Fruit fly (Drosophila melanogaster) whole organism, embryonic: Measurements from ENCODE around the gene Rgl.
A peak's percentile ranks its signal among the peaks of the same experiment; 100 is the strongest.

ENCODE experiments used
- Adf1 ChIP-seq: fragments of 200-800 bp; sonication (Bioruptor generic); IDR thresholded peaks from 2 replicates; pipeline ENCODE4 v1.3.6; 2022; ENCODE audit warnings: missing biosample characterization, missing genetic modification characterization
- Atf-2 ChIP-seq: fragments of 200-800 bp; sonication (Bioruptor generic); optimal IDR thresholded peaks from 2 replicates; lab custom pipeline; 2016; ENCODE audit warnings: missing biosample characterization, missing genetic modification characterization
- Atf6 ChIP-seq: fragments of 200-800 bp; sonication (Bioruptor generic); IDR thresholded peaks from 2 replicates; pipeline ENCODE4 v1.3.6; 2022; ENCODE audit warnings: missing biosample characterization, missing genetic modification characterization
- Blimp-1 ChIP-seq: fragments of 200-800 bp; sonication (Bioruptor generic); optimal IDR thresholded peaks from 3 replicates; lab custom pipeline; 2018; ENCODE audit warnings: missing biosample characterization, missing genetic modification characterization, mild to moderate bottlenecking, moderate library complexity, missing genetic modification reagents
- CG10431 ChIP-seq: fragments of 200-800 bp; sonication (Bioruptor generic); optimal IDR thresholded peaks from 3 replicates; lab custom pipeline; 2018; ENCODE audit warnings: missing biosample characterization, mild to moderate bottlenecking, missing genetic modification characterization
- CG10462 ChIP-seq: fragments of 200-800 bp; sonication (Bioruptor generic); optimal IDR thresholded peaks from 2 replicates; lab custom pipeline; 2016; ENCODE audit warnings: missing biosample characterization, missing genetic modification characterization
- CG12769 ChIP-seq: fragments of 200-800 bp; sonication (Bioruptor generic); optimal IDR thresholded peaks from 2 replicates; lab custom pipeline; 2019; ENCODE audit warnings: missing biosample characterization, mild to moderate bottlenecking, missing genetic modification characterization, moderate library complexity
- CG13424 ChIP-seq: fragments of 200-800 bp; sonication (Bioruptor generic); optimal IDR thresholded peaks from 2 replicates; lab custom pipeline; 2019; ENCODE audit warnings: missing biosample characterization, mild to moderate bottlenecking, missing genetic modification characterization, moderate library complexity
- CG15601 ChIP-seq: fragments of 200-800 bp; sonication (Bioruptor generic); optimal IDR thresholded peaks from 3 replicates; lab custom pipeline; 2019; ENCODE audit warnings: missing biosample characterization, mild to moderate bottlenecking, missing genetic modification characterization, moderate library complexity
- CG15696 ChIP-seq: fragments of 200-800 bp; sonication (Bioruptor generic); optimal IDR thresholded peaks from 2 replicates; lab custom pipeline; 2019; ENCODE audit warnings: missing biosample characterization, mild to moderate bottlenecking, missing genetic modification characterization, moderate library complexity
- CG1602 ChIP-seq: fragments of 200-800 bp; sonication (Bioruptor generic); optimal IDR thresholded peaks from 3 replicates; lab custom pipeline; 2016; ENCODE audit warnings: missing biosample characterization, missing genetic modification characterization
- CG16815 ChIP-seq: fragments of 200-800 bp; sonication (Bioruptor generic); optimal IDR thresholded peaks from 3 replicates; lab custom pipeline; 2017; ENCODE audit warnings: missing biosample characterization, mild to moderate bottlenecking, missing genetic modification characterization
- CG17328 ChIP-seq: fragments of 200-800 bp; sonication (Bioruptor generic); IDR thresholded peaks from 2 replicates; pipeline ENCODE4 v1.3.6; 2022; ENCODE audit warnings: missing biosample characterization, missing genetic modification characterization
- CG17361 ChIP-seq: fragments of 200-800 bp; sonication (Bioruptor generic); IDR thresholded peaks from 3 replicates; pipeline ENCODE4 v1.3.6; 2022; ENCODE audit warnings: missing biosample characterization, missing genetic modification characterization
- CG17912 ChIP-seq: fragments of 200-800 bp; sonication (Bioruptor generic); optimal IDR thresholded peaks from 2 replicates; lab custom pipeline; 2018; ENCODE audit warnings: missing biosample characterization, mild to moderate bottlenecking, missing genetic modification characterization
- CG1832 ChIP-seq: fragments of 200-800 bp; sonication (Bioruptor generic); optimal IDR thresholded peaks from 2 replicates; lab custom pipeline; 2017; ENCODE audit warnings: missing biosample characterization, mild to moderate bottlenecking, missing genetic modification characterization, inconsistent platforms
- CG31365 ChIP-seq: fragments of 200-800 bp; sonication (Bioruptor generic); optimal IDR thresholded peaks from 2 replicates; lab custom pipeline; 2018; ENCODE audit warnings: missing biosample characterization, mild to moderate bottlenecking, missing genetic modification characterization
- CG33213 ChIP-seq: fragments of 200-800 bp; sonication (Bioruptor generic); optimal IDR thresholded peaks from 3 replicates; lab custom pipeline; 2016; ENCODE audit warnings: missing biosample characterization, missing genetic modification characterization
- CG34224 ChIP-seq: fragments of 200-800 bp; sonication (Bioruptor generic); IDR thresholded peaks from 3 replicates; pipeline ENCODE4 v1.3.6; 2022; ENCODE audit warnings: missing biosample characterization, missing genetic modification characterization; ENCODE audit not compliant: partially characterized antibody
- CG34422 ChIP-seq: fragments of 200-800 bp; sonication (Bioruptor generic); IDR thresholded peaks from 3 replicates; pipeline ENCODE4 v1.3.6; 2022; ENCODE audit warnings: missing biosample characterization, missing genetic modification characterization
- CG3838 ChIP-seq: fragments of 200-800 bp; sonication (Bioruptor generic); optimal IDR thresholded peaks from 3 replicates; lab custom pipeline; 2016; ENCODE audit warnings: missing biosample characterization, missing genetic modification characterization
- CG43689 ChIP-seq: fragments of 200-800 bp; sonication (Bioruptor generic); IDR thresholded peaks from 2 replicates; pipeline ENCODE4 v1.3.6; 2022; ENCODE audit warnings: missing biosample characterization, missing genetic modification characterization
- CG6175 ChIP-seq: fragments of 200-800 bp; sonication (Bioruptor generic); IDR thresholded peaks from 3 replicates; pipeline ENCODE4 v1.3.6; 2022; ENCODE audit warnings: missing biosample characterization, missing genetic modification characterization
- CG6254 ChIP-seq: fragments of 200-800 bp; sonication (Bioruptor generic); optimal IDR thresholded peaks from 3 replicates; lab custom pipeline; 2017; ENCODE audit warnings: mild to moderate bottlenecking, missing biosample characterization, missing genetic modification reagents, missing genetic modification characterization
- CG7372 ChIP-seq: fragments of 200-800 bp; sonication (Bioruptor generic); IDR thresholded peaks from 2 replicates; pipeline ENCODE4 v1.3.6; 2022; ENCODE audit warnings: missing biosample characterization, missing genetic modification characterization
- CTCF ChIP-seq: fragments of 200-800 bp; sonication (Bioruptor generic); optimal IDR thresholded peaks from 2 replicates; lab custom pipeline; 2017; ENCODE audit warnings: missing biosample characterization, mild to moderate bottlenecking, missing genetic modification characterization, moderate library complexity
- Dll ChIP-seq: fragments of 200-800 bp; sonication (Bioruptor generic); IDR thresholded peaks from 4 replicates; pipeline ENCODE4 v1.3.6; 2022; ENCODE audit warnings: missing biosample characterization, missing genetic modification characterization; ENCODE audit not compliant: partially characterized antibody
- HHEX ChIP-seq: fragments of 200-800 bp; sonication (Bioruptor generic); optimal IDR thresholded peaks from 3 replicates; lab custom pipeline; 2017; ENCODE audit warnings: missing biosample characterization, mild to moderate bottlenecking, missing genetic modification characterization, missing genetic modification reagents
- HLH3B ChIP-seq: fragments of 200-800 bp; sonication (Bioruptor generic); IDR thresholded peaks from 2 replicates; pipeline ENCODE4 v1.3.6; 2022; ENCODE audit warnings: missing biosample characterization, missing genetic modification characterization
- Jarid2 ChIP-seq: fragments of 200-800 bp; sonication (Bioruptor generic); optimal IDR thresholded peaks from 3 replicates; lab custom pipeline; 2017; ENCODE audit warnings: mild to moderate bottlenecking, missing biosample characterization, missing genetic modification reagents, missing genetic modification characterization
- Neu2 ChIP-seq: fragments of 200-800 bp; sonication (Bioruptor generic); optimal IDR thresholded peaks from 3 replicates; lab custom pipeline; 2016; ENCODE audit warnings: missing biosample characterization, missing genetic modification characterization, borderline replicate concordance
- Ptx1 ChIP-seq: fragments of 200-800 bp; sonication (Bioruptor generic); IDR thresholded peaks from 2 replicates; pipeline ENCODE4 v1.3.6; 2022; ENCODE audit warnings: missing biosample characterization, missing genetic modification characterization
- Six4 ChIP-seq: fragments of 200-800 bp; sonication (Bioruptor generic); optimal IDR thresholded peaks from 2 replicates; lab custom pipeline; 2016; ENCODE audit warnings: missing biosample characterization, missing genetic modification characterization
- Sox100B ChIP-seq: fragments of 200-800 bp; sonication (Bioruptor generic); optimal IDR thresholded peaks from 3 replicates; lab custom pipeline; 2018; ENCODE audit warnings: missing biosample characterization, mild to moderate bottlenecking, missing genetic modification characterization
- Sox102F ChIP-seq: fragments of 200-800 bp; sonication (Bioruptor generic); optimal IDR thresholded peaks from 2 replicates; lab custom pipeline; 2018; ENCODE audit warnings: missing biosample characterization, mild to moderate bottlenecking, missing genetic modification characterization, moderate library complexity
- Taf1 ChIP-seq: fragments of 200-800 bp; sonication (Bioruptor generic); IDR thresholded peaks from 2 replicates; pipeline ENCODE4 v1.3.6; 2022; ENCODE audit warnings: missing biosample characterization, missing genetic modification characterization
- Tbp ChIP-seq: fragments of >200 bp; optimal IDR thresholded peaks from 2 replicates; lab custom pipeline; 2018; ENCODE audit warnings: missing biosample characterization, missing genetic modification characterization
- bcd ChIP-seq: fragments of 200-800 bp; sonication (Bioruptor generic); optimal IDR thresholded peaks from 2 replicates; lab custom pipeline; 2017; ENCODE audit warnings: missing biosample characterization, mild to moderate bottlenecking, missing genetic modification characterization
- chinmo ChIP-seq: fragments of 200-800 bp; sonication (Bioruptor generic); IDR thresholded peaks from 4 replicates; pipeline ENCODE4 v1.3.6; 2022; ENCODE audit warnings: missing biosample characterization, missing genetic modification characterization; ENCODE audit not compliant: partially characterized antibody
- ci ChIP-seq: fragments of 200-800 bp; sonication (Bioruptor generic); IDR thresholded peaks from 3 replicates; pipeline ENCODE4 v1.3.6; 2022; ENCODE audit warnings: missing biosample characterization, missing genetic modification characterization
- da ChIP-seq: fragments of 200-800 bp; sonication (Bioruptor generic); optimal IDR thresholded peaks from 2 replicates; lab custom pipeline; 2016; ENCODE audit warnings: missing biosample characterization, missing genetic modification characterization
- ems ChIP-seq: fragments of 200-800 bp; sonication (Bioruptor generic); optimal IDR thresholded peaks from 3 replicates; lab custom pipeline; 2016; ENCODE audit warnings: missing biosample characterization, missing genetic modification characterization
- fd102C ChIP-seq: fragments of 200-800 bp; sonication (Bioruptor generic); optimal IDR thresholded peaks from 2 replicates; lab custom pipeline; 2018; ENCODE audit warnings: missing biosample characterization, mild to moderate bottlenecking, missing genetic modification characterization, moderate library complexity
- fu2 ChIP-seq: fragments of 200-800 bp; sonication (Bioruptor generic); optimal IDR thresholded peaks from 2 replicates; lab custom pipeline; 2016; ENCODE audit warnings: missing biosample characterization, missing genetic modification characterization
- ham ChIP-seq: fragments of 200-800 bp; sonication (Bioruptor generic); IDR thresholded peaks from 2 replicates; pipeline ENCODE4 v1.3.6; 2022; ENCODE audit warnings: missing biosample characterization, missing genetic modification characterization
- hbn ChIP-seq: fragments of 200-800 bp; sonication (Bioruptor generic); IDR thresholded peaks from 2 replicates; pipeline ENCODE4 v1.3.6; 2022; ENCODE audit warnings: missing biosample characterization, missing genetic modification characterization; ENCODE audit not compliant: partially characterized antibody
- peb ChIP-seq: fragments of 200-800 bp; sonication (Bioruptor generic); IDR thresholded peaks from 2 replicates; pipeline ENCODE4 v1.3.6; 2022; ENCODE audit warnings: missing biosample characterization, missing genetic modification characterization
- sens ChIP-seq: fragments of 200-800 bp; sonication (Bioruptor generic); peaks from one replicate; lab custom pipeline; 2016; ENCODE audit warnings: missing biosample characterization, missing genetic modification characterization
- sob ChIP-seq: fragments of 200-800 bp; sonication (Bioruptor generic); IDR thresholded peaks from 2 replicates; pipeline ENCODE4 v1.3.6; 2022; ENCODE audit warnings: missing biosample characterization, missing genetic modification characterization
- usp ChIP-seq: fragments of >200 bp; optimal IDR thresholded peaks from 2 replicates; lab custom pipeline; 2017; ENCODE audit warnings: missing biosample characterization, missing genetic modification characterization
- vfl ChIP-seq: fragments of 200-800 bp; sonication (Bioruptor generic); optimal IDR thresholded peaks from 2 replicates; lab custom pipeline; 2016; ENCODE audit warnings: missing biosample characterization, missing genetic modification characterization
- zen ChIP-seq: fragments of 200-800 bp; sonication (Bioruptor generic); optimal IDR thresholded peaks from 3 replicates; lab custom pipeline; 2018; ENCODE audit warnings: missing biosample characterization, mild to moderate bottlenecking, missing genetic modification characterization, moderate library complexity

Gene Rgl

dm6 chr3L:13862403-13862802, 62.7 kb downstream of the Rgl start (continued):
- TF ChIP-seq CG34422 (GFP tag; lab: Robert Waterston, UW) (no peak), CG6175 (peak; percentile 96), CG13424 (peak; percentile 87), CG17361 (GFP tag; lab: Robert Waterston, UW) (no peak; the same call in 2 of the 3 replicates), CG12769 (peak; percentile 98), HLH3B (GFP tag; lab: Robert Waterston, UW) (0 out of 2 replicates have a peak, but pooled peaks have one; percentile 61), sob (GFP tag; lab: Robert Waterston, UW) (peak; percentile 97), CG7372 (peak; percentile 84), Jarid2 (GFP tag; lab: Kevin White, UChicago) (no peak), Tbp (GFP tag; lab: Kevin White, UChicago) (no peak), CG10431 (GFP tag; lab: Kevin White, UChicago) (no peak), Sox102F (GFP tag; lab: Kevin White, UChicago) (peak; percentile 86), HHEX (GFP tag; lab: Kevin White, UChicago) (peak; percentile 69), Atf6 (GFP tag; lab: Robert Waterston, UW) (peak; percentile 91), Adf1 (peak; percentile 84), Neu2 (GFP tag; lab: Kevin White, UChicago) (no peak), CG1832 (peak; percentile 31), CG31365 (tag; lab: Kevin White, UChicago) (peak; percentile 36), usp (GFP tag; lab: Kevin White, UChicago) (no peak), CG15696 (peak; percentile 37), fu2 (GFP tag; lab: Kevin White, UChicago) (peak; percentile 77), CG33213 (GFP tag; lab: Kevin White, UChicago) (no peak), da (GFP tag; lab: Kevin White, UChicago) (peak; percentile 87), CG6254 (GFP tag; lab: Kevin White, UChicago) (no peak), chinmo (GFP tag; lab: Robert Waterston, UW) (peak; percentile 99), sens (peak; percentile 95), vfl (GFP tag; lab: Kevin White, UChicago) (peak; percentile 67), Sox100B (GFP tag; lab: Kevin White, UChicago) (no peak), CG16815 (GFP tag; lab: Kevin White, UChicago) (peak; percentile 81), ci (GFP tag; lab: Robert Waterston, UW) (peak; percentile 95), CG10462 (GFP tag; lab: Kevin White, UChicago) (peak; percentile 56), Dll (GFP tag; lab: Robert Waterston, UW) (no peak), CG3838 (peak; percentile 66), Six4 (GFP tag; lab: Kevin White, UChicago) (no peak), fd102C (GFP tag; lab: Kevin White, UChicago) (no peak), bcd (GFP tag; lab: Kevin White, UChicago) (peak; percentile 69), Taf1 (GFP tag; lab: Robert Waterston, UW) (peak; percentile 58), ham (GFP tag; lab: Robert Waterston, UW) (peak; percentile 67; the same call in 1 of the 2 replicates), Atf-2 (GFP tag; lab: Kevin White, UChicago) (peak; percentile 83), hbn (GFP tag; lab: Robert Waterston, UW) (no peak), CTCF (GFP tag; lab: Kevin White, UChicago) (no peak), CG34224 (GFP tag; lab: Robert Waterston, UW) (no peak), CG15601 (tag; lab: Kevin White, UChicago) (no peak), Blimp-1 (GFP tag; lab: Kevin White, UChicago) (no peak), zen (no peak), CG43689 (GFP tag; lab: Robert Waterston, UW) (peak; percentile 83), ems (GFP tag; lab: Kevin White, UChicago) (peak; percentile 89), CG17328 (GFP tag; lab: Robert Waterston, UW) (peak; percentile 87), Ptx1 (no peak; the same call in none of the 2 replicates), CG1602 (peak; percentile 81), peb (GFP tag; lab: Robert Waterston, UW) (peak; percentile 91), CG17912 (peak; percentile 75)
